Worm (Caenorhabditis elegans) whole organism, L1 larva: Measurements from ENCODE around the gene nhr-48.
A peak's percentile ranks its signal among the peaks of the same experiment; 100 is the strongest.

ENCODE experiments used
- C04F5.9 ChIP-seq: sonication (generic microtip); optimal IDR thresholded peaks from 2 replicates; lab custom pipeline; 2016; ENCODE audit warnings: missing genetic modification characterization, missing compliant biosample characterization
- C34B4.2 ChIP-seq: sonication (generic microtip); optimal IDR thresholded peaks from 2 replicates; lab custom pipeline; 2017; ENCODE audit warnings: mild to moderate bottlenecking, missing genetic modification characterization, missing compliant biosample characterization
- alr-1 ChIP-seq: fragments of 200-800 bp; sonication (Bioruptor generic); optimal IDR thresholded peaks from 2 replicates; lab custom pipeline; 2018; ENCODE audit warnings: borderline replicate concordance, mild to moderate bottlenecking, missing genetic modification characterization, missing compliant biosample characterization
- ceh-63 ChIP-seq: fragments of 200-800 bp; sonication (Bioruptor generic); optimal IDR thresholded peaks from 2 replicates; lab custom pipeline; 2018; ENCODE audit warnings: mild to moderate bottlenecking, missing genetic modification characterization, missing compliant biosample characterization
- ceh-8 ChIP-seq: fragments of 200-800 bp; sonication (Bioruptor generic); optimal IDR thresholded peaks from 2 replicates; lab custom pipeline; 2018; ENCODE audit warnings: mild to moderate bottlenecking, missing genetic modification characterization, moderate library complexity, missing compliant biosample characterization
- ceh-82 ChIP-seq, 3 experiments: fragments of 150-350 bp in 1 of 3; sonication (generic microtip) in 2 of 3; optimal IDR thresholded peaks; 2 replicates each; lab custom pipeline; 2014 to 2017; ENCODE audit warnings: missing biosample characterization in 3 of 3, missing genetic modification characterization in 3 of 3
- ceh-88 ChIP-seq: fragments of 200-800 bp; sonication (Bioruptor generic); IDR thresholded peaks from 2 replicates; pipeline ENCODE4 v1.3.6; 2022; ENCODE audit warnings: missing genetic modification characterization, missing compliant biosample characterization
- dpl-1 ChIP-seq, 3 experiments: fragments of 150-350 bp in 2 of 3; sonication (generic microtip) in 1 of 3; optimal IDR thresholded peaks; 2 replicates each; lab custom pipeline; 2014 to 2017; ENCODE audit warnings: missing biosample characterization in 3 of 3, missing genetic modification characterization in 3 of 3, missing genetic modification reagents in 3 of 3
- efl-1 ChIP-seq, 4 experiments: fragments of 150-350 bp; optimal IDR thresholded peaks in 3 of 4; peaks in 1 of 4; 1 replicate in 1 of 4; 2 replicates in 3 of 4; lab custom pipeline; 2014; ENCODE audit warnings: missing biosample characterization in 2 of 4, missing genetic modification characterization in 2 of 4, missing genetic modification reagents in 2 of 4
- elt-2 ChIP-seq: sonication (generic microtip); optimal IDR thresholded peaks from 2 replicates; lab custom pipeline; 2016; ENCODE audit warnings: missing genetic modification characterization, mild to moderate bottlenecking, inconsistent platforms, missing compliant biosample characterization, missing genetic modification reagents
- elt-3 ChIP-seq, 6 experiments: fragments of 150-350 bp in 1 of 6; sonication (generic microtip); optimal IDR thresholded peaks; 2 replicates each; lab custom pipeline; 2017 to 2018; ENCODE audit warnings: missing biosample characterization in 6 of 6, missing genetic modification characterization in 6 of 6, inconsistent platforms in 1 of 6
- ets-5 ChIP-seq: fragments of 200-800 bp; sonication (Bioruptor generic); IDR thresholded peaks from 2 replicates; pipeline ENCODE4 v1.3.6; 2022; ENCODE audit warnings: missing genetic modification characterization, missing compliant biosample characterization
- fkh-10 ChIP-seq: sonication (generic microtip); optimal IDR thresholded peaks from 2 replicates; lab custom pipeline; 2017; ENCODE audit warnings: missing biosample characterization, missing genetic modification reagents, missing genetic modification characterization
- grh-1 ChIP-seq: fragments of 200-800 bp; sonication (Bioruptor generic); IDR thresholded peaks from 2 replicates; pipeline ENCODE4 v1.3.6; 2022; ENCODE audit warnings: missing genetic modification reagents, missing genetic modification characterization, missing compliant biosample characterization
- hpl-2 ChIP-seq: fragments of 150-350 bp; optimal IDR thresholded peaks from 2 replicates; lab custom pipeline; 2014; ENCODE audit warnings: missing biosample characterization, missing genetic modification reagents, missing genetic modification characterization
- isw-1 ChIP-seq: fragments of 200-800 bp; sonication (Bioruptor generic); IDR thresholded peaks from 2 replicates; pipeline ENCODE4 v1.3.6; 2022; ENCODE audit warnings: missing genetic modification characterization, missing compliant biosample characterization
- lin-15B ChIP-seq: fragments of 150-350 bp; sonication (generic microtip); optimal IDR thresholded peaks from 3 replicates; lab custom pipeline; 2014; ENCODE audit warnings: missing biosample characterization, missing genetic modification characterization
- lir-3 ChIP-seq: sonication (generic microtip); optimal IDR thresholded peaks from 2 replicates; lab custom pipeline; 2016; ENCODE audit warnings: mild to moderate bottlenecking, missing genetic modification characterization, moderate library complexity, missing compliant biosample characterization; ENCODE audit not compliant: poor library complexity
- lsy-2 ChIP-seq, 2 experiments: fragments of 150-350 bp; optimal IDR thresholded peaks; 2 replicates each; lab custom pipeline; 2014; ENCODE audit warnings: missing biosample characterization in 2 of 2, missing genetic modification characterization in 2 of 2
- mab-9 ChIP-seq: fragments of 200-800 bp; sonication (Bioruptor generic); IDR thresholded peaks from 2 replicates; pipeline ENCODE4 v1.3.6; 2022; ENCODE audit warnings: missing genetic modification reagents, missing genetic modification characterization, missing compliant biosample characterization
- mdl-1 ChIP-seq, 2 experiments: fragments of 150-350 bp; optimal IDR thresholded peaks; 2 replicates each; lab custom pipeline; 2014 to 2017; ENCODE audit warnings: missing biosample characterization in 2 of 2, missing genetic modification characterization in 2 of 2, inconsistent platforms in 1 of 2
- mef-2 ChIP-seq: fragments of 150-350 bp; optimal IDR thresholded peaks from 2 replicates; lab custom pipeline; 2014; ENCODE audit warnings: missing biosample characterization, missing genetic modification characterization
- nhr-19 ChIP-seq: fragments of 200-800 bp; sonication (Bioruptor generic); conservative IDR thresholded peaks from 2 replicates; pipeline ENCODE4 v1.3.6; 2022; ENCODE audit warnings: missing genetic modification characterization, missing compliant biosample characterization
- nhr-47 ChIP-seq: sonication (generic microtip); optimal IDR thresholded peaks from 2 replicates; lab custom pipeline; 2016; ENCODE audit warnings: mild to moderate bottlenecking, missing genetic modification characterization, moderate library complexity, missing compliant biosample characterization
- nhr-71 ChIP-seq: sonication (generic microtip); optimal IDR thresholded peaks from 2 replicates; lab custom pipeline; 2016; ENCODE audit warnings: mild to moderate bottlenecking, missing genetic modification characterization, moderate library complexity, missing compliant biosample characterization
- nhr-85 ChIP-seq: sonication (generic microtip); peaks from one replicate; lab custom pipeline; 2016; ENCODE audit warnings: missing genetic modification characterization, inconsistent platforms, missing compliant biosample characterization
- pag-3 ChIP-seq: sonication (generic microtip); optimal IDR thresholded peaks from 2 replicates; lab custom pipeline; 2017; ENCODE audit warnings: missing genetic modification characterization, mild to moderate bottlenecking, missing compliant biosample characterization, antibody characterized with exemption, borderline replicate concordance; ENCODE audit not compliant: insufficient read depth
- pax-3 ChIP-seq: fragments of 200-800 bp; sonication (Bioruptor generic); optimal IDR thresholded peaks from 2 replicates; lab custom pipeline; 2018; ENCODE audit warnings: mild to moderate bottlenecking, missing genetic modification characterization, moderate library complexity, missing compliant biosample characterization
- rnt-1 ChIP-seq: sonication (generic microtip); optimal IDR thresholded peaks from 2 replicates; lab custom pipeline; 2016; ENCODE audit warnings: mild to moderate bottlenecking, missing genetic modification characterization, moderate library complexity, missing compliant biosample characterization
- skn-1 ChIP-seq: fragments of 150-350 bp; optimal IDR thresholded peaks from 2 replicates; lab custom pipeline; 2014; ENCODE audit warnings: missing biosample characterization, missing genetic modification characterization
- snpc-4 ChIP-seq: fragments of 150-350 bp; optimal IDR thresholded peaks from 2 replicates; lab custom pipeline; 2014; ENCODE audit warnings: missing biosample characterization, missing genetic modification characterization
- snu-23 ChIP-seq: sonication (generic microtip); optimal IDR thresholded peaks from 2 replicates; lab custom pipeline; 2016; ENCODE audit warnings: missing genetic modification characterization, missing compliant biosample characterization
- sup-37 ChIP-seq: fragments of 200-800 bp; sonication (Bioruptor generic); optimal IDR thresholded peaks from 2 replicates; lab custom pipeline; 2018; ENCODE audit warnings: mild to moderate bottlenecking, missing genetic modification characterization, missing compliant biosample characterization
- swsn-7 ChIP-seq: sonication (generic microtip); optimal IDR thresholded peaks from 2 replicates; lab custom pipeline; 2016; ENCODE audit warnings: missing genetic modification characterization, missing compliant biosample characterization
- unc-62 ChIP-seq: fragments of 150-350 bp; optimal IDR thresholded peaks from 2 replicates; lab custom pipeline; 2014; ENCODE audit warnings: missing biosample characterization, missing genetic modification reagents, missing genetic modification characterization
- vab-15 ChIP-seq: sonication (generic microtip); optimal IDR thresholded peaks from 2 replicates; lab custom pipeline; 2017; ENCODE audit warnings: missing genotype, mild to moderate bottlenecking, missing genetic modification characterization, missing compliant biosample characterization
- xbp-1 ChIP-seq: sonication (generic microtip); optimal IDR thresholded peaks from 2 replicates; lab custom pipeline; 2016; ENCODE audit warnings: missing genetic modification characterization, missing compliant biosample characterization
- zip-4 ChIP-seq: fragments of 200-800 bp; sonication (Bioruptor generic); optimal IDR thresholded peaks from 2 replicates; lab custom pipeline; 2018; ENCODE audit warnings: mild to moderate bottlenecking, missing genetic modification characterization, moderate library complexity, missing compliant biosample characterization

Gene nhr-48

ce11 chrX:15736419-15736818 is 28.4 kb downstream of the nhr-48 start (continued):
- peak; percentile 45 to 75 (median 62) for TF ChIP-seq ceh-82 (tag; optimal IDR thresholded peaks at IDR 0.05; lab: Kevin White, UChicago)
- no peak for TF ChIP-seq C34B4.2 (tag; lab: Kevin White, UChicago)
- TF ChIP-seq swsn-7 (tag; lab: Kevin White, UChicago) = peak; percentile 44
- TF ChIP-seq snpc-4 (tag; lab: Kevin White, UChicago) = peak; percentile 58
- TF ChIP-seq mab-9 = peak; percentile 53; the same call in 1 of the 2 replicates
- TF ChIP-seq nhr-85 (tag; lab: Kevin White, UChicago) = peak; percentile 87
- peak; percentile 86 for TF ChIP-seq nhr-47 (tag; lab: Kevin White, UChicago)
- TF ChIP-seq ets-5 (GFP tag; lab: Robert Waterston, UW) = no peak
- TF ChIP-seq grh-1 (GFP tag; lab: Robert Waterston, UW) = no peak
- peak in 1 of 2 experiments; percentile 35 for TF ChIP-seq mdl-1 (tag; optimal IDR thresholded peaks at IDR 0.05; lab: Kevin White, UChicago)
- TF ChIP-seq efl-1 (optimal IDR thresholded peaks at IDR 0.05; lab: Kevin White, UChicago) = peak; percentile 34 to 50
- TF ChIP-seq efl-1 (GFP tag; optimal IDR thresholded peaks at IDR 0.05 in 1 of 2; lab: Kevin White, UChicago) = peak in 1 of 2 experiments; percentile 90
- TF ChIP-seq dpl-1 (GFP tag; optimal IDR thresholded peaks at IDR 0.05; lab: Kevin White, UChicago) = peak in 1 of 3 experiments; percentile 10
- TF ChIP-seq lsy-2 (tag; optimal IDR thresholded peaks at IDR 0.05; lab: Kevin White, UChicago) = peak; percentile 67 to 70
- peak; percentile 52 for TF ChIP-seq lin-15B
- TF ChIP-seq alr-1 (tag; lab: Kevin White, UChicago) = no peak
- peak; percentile 67 for TF ChIP-seq nhr-71 (tag; lab: Kevin White, UChicago)
- peak; percentile 56 for TF ChIP-seq rnt-1 (tag; lab: Kevin White, UChicago)
- peak; percentile 45 for TF ChIP-seq nhr-19 (GFP tag; lab: Robert Waterston, UW)
- TF ChIP-seq lir-3 = no peak
- peak; percentile 43 for TF ChIP-seq xbp-1
- peak in 3 of 6 experiments; percentile 44 to 75 (median 51) for TF ChIP-seq elt-3 (tag; optimal IDR thresholded peaks at IDR 0.05; lab: Kevin White, UChicago)
- peak; percentile 77 for TF ChIP-seq hpl-2 (GFP tag; lab: Kevin White, UChicago)
- no peak for TF ChIP-seq sup-37 (GFP tag; lab: Kevin White, UChicago)
- peak; percentile 88 for TF ChIP-seq snu-23 (GFP tag; lab: Kevin White, UChicago)
- TF ChIP-seq ceh-63 (GFP tag; lab: Kevin White, UChicago) = no peak
- no peak for TF ChIP-seq vab-15 (tag; lab: Kevin White, UChicago)
- TF ChIP-seq ceh-88 (GFP tag; lab: Robert Waterston, UW) = no peak
- no peak for TF ChIP-seq pax-3 (tag; lab: Kevin White, UChicago)
- TF ChIP-seq zip-4 (GFP tag; lab: Kevin White, UChicago) = peak; percentile 42
- TF ChIP-seq elt-2 (tag; lab: Kevin White, UChicago) = peak; percentile 16
- no peak for TF ChIP-seq C04F5.9

ce11 chrX:15740526-15740925 is 32.5 kb downstream of the nhr-48 start, which contains the start of gene srg-64:
TSS of gene srg-64 (minus strand) at chrX:15740626.
- no peak for TF ChIP-seq unc-62 (GFP tag; lab: Kevin White, UChicago)
- no peak for TF ChIP-seq dpl-1 (GFP tag; optimal IDR thresholded peaks at IDR 0.05; lab: Kevin White, UChicago)
- no peak for TF ChIP-seq C04F5.9
- no peak for TF ChIP-seq ceh-88 (GFP tag; lab: Robert Waterston, UW)
- TF ChIP-seq zip-4 (GFP tag; lab: Kevin White, UChicago) = no peak
- no peak for TF ChIP-seq pag-3 (tag; lab: Kevin White, UChicago)
- TF ChIP-seq pax-3 (tag; lab: Kevin White, UChicago) = no peak
- no peak for TF ChIP-seq fkh-10 (GFP tag; lab: Kevin White, UChicago)
- no peak for TF ChIP-seq skn-1
- TF ChIP-seq elt-2 (tag; lab: Kevin White, UChicago) = no peak
- no peak for TF ChIP-seq mef-2 (tag; lab: Kevin White, UChicago)
- no peak for TF ChIP-seq isw-1
- TF ChIP-seq lsy-2 (tag; optimal IDR thresholded peaks at IDR 0.05; lab: Kevin White, UChicago) = no peak
- no peak for TF ChIP-seq ceh-8
